Worm (Caenorhabditis elegans) whole organism, L4 larva: Measurements from ENCODE around the gene rhr-2.

Experiments
- F37D6.2 ChIP-seq: sonication (generic microtip); optimal IDR thresholded peaks from 2 replicates; lab custom pipeline; 2016; ENCODE audit warnings: mild to moderate bottlenecking, missing genetic modification characterization, missing compliant biosample characterization
- aly-2 ChIP-seq: sonication (generic microtip); optimal IDR thresholded peaks from 2 replicates; lab custom pipeline; 2018; ENCODE audit warnings: missing biosample characterization, missing genetic modification characterization
- lin-13 ChIP-seq: fragments of 150-350 bp; optimal IDR thresholded peaks from 2 replicates; lab custom pipeline; 2014; ENCODE audit warnings: missing biosample characterization, missing genetic modification reagents, missing genetic modification characterization
- lin-39 ChIP-seq: fragments of 150-350 bp; optimal IDR thresholded peaks from 2 replicates; lab custom pipeline; 2014; ENCODE audit warnings: missing biosample characterization, missing genetic modification reagents, missing genetic modification characterization
- mxl-3 ChIP-seq: fragments of 200-800 bp; sonication (Bioruptor generic); optimal IDR thresholded peaks from 2 replicates; lab custom pipeline; 2018; ENCODE audit warnings: mild to moderate bottlenecking, missing genetic modification characterization, missing compliant biosample characterization
- nhr-28 ChIP-seq: fragments of 150-350 bp; optimal IDR thresholded peaks from 2 replicates; lab custom pipeline; 2014; ENCODE audit warnings: missing biosample characterization, missing genetic modification characterization
- ztf-11 ChIP-seq: fragments of 150-350 bp; optimal IDR thresholded peaks from 2 replicates; lab custom pipeline; 2014; ENCODE audit warnings: missing biosample characterization, missing genetic modification characterization

DNA sequence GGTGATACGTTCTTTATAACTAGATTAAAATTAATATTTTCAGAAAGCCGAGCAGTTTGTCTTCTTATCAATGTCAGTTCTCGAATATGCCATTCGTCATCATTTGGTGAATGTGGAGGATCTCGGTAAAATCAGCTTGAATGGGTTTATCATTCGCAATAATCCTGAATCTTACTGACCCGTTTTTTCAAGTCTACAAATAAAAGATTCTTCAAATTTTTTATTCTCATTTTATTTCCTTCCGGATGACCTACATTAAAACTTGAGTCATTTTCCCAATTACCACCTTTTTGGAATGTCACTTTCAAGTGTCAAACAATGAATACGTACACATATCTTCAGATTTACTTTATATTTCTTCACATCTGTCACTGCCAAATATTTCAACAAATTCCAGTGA, 30.4 kb upstream of the rhr-2 start, which contains the start of gene T04F3.5:
- TF ChIP-seq lin-13 (no peak), nhr-28 (no peak), mxl-3 (no peak), lin-39 (no peak), ztf-11 (tag; lab: Kevin White, UChicago) (no peak), aly-2 (no peak), F37D6.2 (tag; lab: Kevin White, UChicago) (no peak)
